Fruit fly (Drosophila melanogaster) whole organism, pupa: ENCODE data around the gene CG45061.

Experiments
- CG10348 ChIP-seq: fragments of 200-800 bp; sonication (Bioruptor generic); IDR thresholded peaks from 2 replicates; pipeline ENCODE4 v1.3.6; 2022; ENCODE audit warnings: missing biosample characterization, missing genetic modification characterization
- CG12605 ChIP-seq: fragments of 200-800 bp; sonication (Bioruptor generic); IDR thresholded peaks from 2 replicates; pipeline ENCODE4 v1.3.6; 2022; ENCODE audit warnings: missing biosample characterization, missing genetic modification characterization
- CG13204 ChIP-seq: fragments of 200-800 bp; sonication (Bioruptor generic); optimal IDR thresholded peaks from 2 replicates; lab custom pipeline; 2018; ENCODE audit warnings: missing biosample characterization, mild to moderate bottlenecking, missing genetic modification characterization, moderate library complexity
- CG14655 ChIP-seq: fragments of 200-800 bp; sonication (Bioruptor generic); optimal IDR thresholded peaks from 3 replicates; lab custom pipeline; 2017; ENCODE audit warnings: mild to moderate bottlenecking, missing biosample characterization, missing genetic modification reagents, missing genetic modification characterization
- CG15710 ChIP-seq: fragments of 200-800 bp; sonication (Bioruptor generic); optimal IDR thresholded peaks from 2 replicates; lab custom pipeline; 2018; ENCODE audit warnings: missing biosample characterization, mild to moderate bottlenecking, missing genetic modification characterization, moderate library complexity
- CG17806 ChIP-seq: fragments of 200-800 bp; sonication (Bioruptor generic); optimal IDR thresholded peaks from 2 replicates; lab custom pipeline; 2018; ENCODE audit warnings: missing biosample characterization, mild to moderate bottlenecking, missing genetic modification characterization, moderate library complexity
- CG32121 ChIP-seq: fragments of 200-800 bp; sonication (Bioruptor generic); IDR thresholded peaks from 2 replicates; pipeline ENCODE4 v1.3.6; 2022; ENCODE audit warnings: missing biosample characterization, missing genetic modification characterization
- CG34367 ChIP-seq: fragments of 200-800 bp; sonication (Bioruptor generic); optimal IDR thresholded peaks from 2 replicates; lab custom pipeline; 2018; ENCODE audit warnings: missing biosample characterization, mild to moderate bottlenecking, missing genetic modification characterization
- CG4496 ChIP-seq: fragments of 200-800 bp; sonication (Bioruptor generic); IDR thresholded peaks from 3 replicates; pipeline ENCODE4 v1.3.6; 2022; ENCODE audit warnings: missing biosample characterization, missing genetic modification characterization
- CG8159 ChIP-seq: fragments of 200-800 bp; sonication (Bioruptor generic); optimal IDR thresholded peaks from 3 replicates; lab custom pipeline; 2018; ENCODE audit warnings: missing biosample characterization, mild to moderate bottlenecking, missing genetic modification characterization, moderate library complexity
- CG8301 ChIP-seq: fragments of 200-800 bp; sonication (Bioruptor generic); optimal IDR thresholded peaks from 2 replicates; lab custom pipeline; 2018; ENCODE audit warnings: missing biosample characterization, mild to moderate bottlenecking, missing genetic modification characterization
- CG9948 ChIP-seq: fragments of 200-800 bp; sonication (Bioruptor generic); optimal IDR thresholded peaks from 2 replicates; lab custom pipeline; 2018; ENCODE audit warnings: missing biosample characterization, mild to moderate bottlenecking, missing genetic modification characterization, moderate library complexity
- D1 ChIP-seq: fragments of 200-800 bp; sonication (Bioruptor generic); optimal IDR thresholded peaks from 2 replicates; lab custom pipeline; 2018; ENCODE audit warnings: missing biosample characterization, mild to moderate bottlenecking, missing genetic modification characterization, moderate library complexity
- EcR ChIP-seq: fragments of 200-800 bp; sonication (Bioruptor generic); optimal IDR thresholded peaks from 3 replicates; lab custom pipeline; 2019; ENCODE audit warnings: missing biosample characterization, missing genetic modification characterization, mild to moderate bottlenecking, moderate library complexity, missing genetic modification reagents
- Ets98B ChIP-seq: fragments of 200-800 bp; sonication (Bioruptor generic); IDR thresholded peaks from 2 replicates; pipeline ENCODE4 v1.3.6; 2022; ENCODE audit warnings: missing biosample characterization, missing genetic modification characterization
- Pif1A ChIP-seq: fragments of 200-800 bp; sonication (Bioruptor generic); optimal IDR thresholded peaks from 3 replicates; lab custom pipeline; 2016; ENCODE audit warnings: missing biosample characterization, missing genetic modification characterization
- Pif1B ChIP-seq: fragments of 200-800 bp; sonication (Bioruptor generic); optimal IDR thresholded peaks from 3 replicates; lab custom pipeline; 2016; ENCODE audit warnings: missing biosample characterization, missing genetic modification characterization
- Snoo ChIP-seq: fragments of 200-800 bp; sonication (Bioruptor generic); optimal IDR thresholded peaks from 3 replicates; lab custom pipeline; 2017; ENCODE audit warnings: missing biosample characterization, mild to moderate bottlenecking, missing genetic modification characterization, inconsistent platforms
- fd96Ca ChIP-seq: fragments of 200-800 bp; sonication (Bioruptor generic); IDR thresholded peaks from 3 replicates; pipeline ENCODE4 v1.3.6; 2022; ENCODE audit warnings: missing biosample characterization, missing genetic modification characterization
- gl ChIP-seq: fragments of 200-800 bp; sonication (Bioruptor generic); optimal IDR thresholded peaks from 2 replicates; lab custom pipeline; 2018; ENCODE audit warnings: missing biosample characterization, mild to moderate bottlenecking, missing genetic modification characterization
- rn ChIP-seq: fragments of 200-800 bp; sonication (Bioruptor generic); IDR thresholded peaks from 2 replicates; pipeline ENCODE4 v1.3.6; 2022; ENCODE audit warnings: missing biosample characterization, missing genetic modification characterization

Gene CG45061

dm6 chrX:9889686-9890085 is 18.2 kb upstream of the CG45061 start:
- no peak for TF ChIP-seq CG8159 (tag; lab: Kevin White, UChicago)
- TF ChIP-seq CG9948 = no peak
- no peak for TF ChIP-seq EcR (GFP tag; lab: Kevin White, UChicago)
- TF ChIP-seq fd96Ca (GFP tag; lab: Robert Waterston, UW) = no peak
- TF ChIP-seq CG13204 (GFP tag; lab: Kevin White, UChicago) = no peak
- no peak for TF ChIP-seq CG8301 (tag; lab: Kevin White, UChicago)
- no peak for TF ChIP-seq CG17806 (tag; lab: Kevin White, UChicago)
- TF ChIP-seq Snoo (tag; lab: Kevin White, UChicago) = no peak
- TF ChIP-seq Ets98B (GFP tag; lab: Robert Waterston, UW) = no peak
- no peak for TF ChIP-seq Pif1A (GFP tag; lab: Kevin White, UChicago)
- no peak for TF ChIP-seq D1 (tag; lab: Kevin White, UChicago)
- TF ChIP-seq CG34367 (tag; lab: Kevin White, UChicago) = no peak
- no peak for TF ChIP-seq CG14655 (GFP tag; lab: Kevin White, UChicago)
- TF ChIP-seq gl = no peak
- TF ChIP-seq Pif1B = no peak

dm6 chrX:9885363-9885762 is 13.9 kb upstream of the CG45061 start:
- no peak for TF ChIP-seq Ets98B (GFP tag; lab: Robert Waterston, UW)
- TF ChIP-seq EcR (GFP tag; lab: Kevin White, UChicago) = peak; percentile 46

dm6 chrX:9884221-9884620 is 12.7 kb upstream of the CG45061 start, which contains the start of gene CG9691:
Gene CG9691, plus strand, starts transcription at chrX:9884442.
- TF ChIP-seq Pif1A (GFP tag; lab: Kevin White, UChicago) (peak; percentile 33), CG34367 (tag; lab: Kevin White, UChicago) (no peak), CG13204 (GFP tag; lab: Kevin White, UChicago) (peak; percentile 63), CG8159 (tag; lab: Kevin White, UChicago) (peak; percentile 18), Snoo (tag; lab: Kevin White, UChicago) (no peak), Pif1B (no peak), fd96Ca (GFP tag; lab: Robert Waterston, UW) (peak; percentile 52; the same call in 1 of the 3 replicates), CG17806 (tag; lab: Kevin White, UChicago) (peak; percentile 23), CG4496 (GFP tag; lab: Robert Waterston, UW) (peak; percentile 68; the same call in 2 of the 3 replicates), CG15710 (tag; lab: Kevin White, UChicago) (peak; percentile 35), CG10348 (no peak), Ets98B (GFP tag; lab: Robert Waterston, UW) (peak; percentile 67), EcR (GFP tag; lab: Kevin White, UChicago) (peak; percentile 58), CG32121 (GFP tag; lab: Robert Waterston, UW) (peak; percentile 56), CG9948 (no peak), D1 (tag; lab: Kevin White, UChicago) (no peak), rn (no peak), CG12605 (GFP tag; lab: Robert Waterston, UW) (no peak), CG14655 (GFP tag; lab: Kevin White, UChicago) (peak; percentile 28), CG8301 (tag; lab: Kevin White, UChicago) (peak; percentile 5), gl (no peak)

dm6 chrX:9882900-9883299 is 11.4 kb upstream of the CG45061 start:
- TF ChIP-seq CG17806 (tag; lab: Kevin White, UChicago) = no peak
- no peak for TF ChIP-seq gl
- TF ChIP-seq rn = no peak

- no peak for TF ChIP-seq CG9948
- no peak for TF ChIP-seq fd96Ca (GFP tag; lab: Robert Waterston, UW)
- TF ChIP-seq EcR (GFP tag; lab: Kevin White, UChicago) = peak; percentile 40
- no peak for TF ChIP-seq Pif1A (GFP tag; lab: Kevin White, UChicago)
- no peak for TF ChIP-seq CG15710 (tag; lab: Kevin White, UChicago)
- no peak for TF ChIP-seq CG17806 (tag; lab: Kevin White, UChicago)
- TF ChIP-seq CG12605 (GFP tag; lab: Robert Waterston, UW) = no peak
- TF ChIP-seq CG14655 (GFP tag; lab: Kevin White, UChicago) = no peak
- no peak for TF ChIP-seq CG34367 (tag; lab: Kevin White, UChicago)
- TF ChIP-seq Ets98B (GFP tag; lab: Robert Waterston, UW) = no peak
- peak; percentile 14 for TF ChIP-seq CG13204 (GFP tag; lab: Kevin White, UChicago)
- TF ChIP-seq, all 21 proteins: peak for 2
These were observed 10.2 kb upstream of the CG45061 start, which contains the start of gene CG9689 for dm6 chrX:9881746-9882145. Gene CG9689, plus strand, starts transcription at chrX:9881953.

dm6 chrX:9879570-9879969 is 8.1 kb upstream of the CG45061 start, which contains the start of gene CG9686:
Gene CG9686, plus strand, starts transcription at chrX:9879870.
- TF ChIP-seq CG10348 = no peak
- TF ChIP-seq Snoo (tag; lab: Kevin White, UChicago) = no peak
- TF ChIP-seq rn = no peak
- no peak for TF ChIP-seq Ets98B (GFP tag; lab: Robert Waterston, UW)
- no peak for TF ChIP-seq D1 (tag; lab: Kevin White, UChicago)
- no peak for TF ChIP-seq CG14655 (GFP tag; lab: Kevin White, UChicago)
- TF ChIP-seq CG8301 (tag; lab: Kevin White, UChicago) = no peak
- no peak for TF ChIP-seq EcR (GFP tag; lab: Kevin White, UChicago)
- TF ChIP-seq fd96Ca (GFP tag; lab: Robert Waterston, UW) = no peak
- TF ChIP-seq Pif1A (GFP tag; lab: Kevin White, UChicago) = no peak
- no peak for TF ChIP-seq CG8159 (tag; lab: Kevin White, UChicago)
- no peak for TF ChIP-seq CG15710 (tag; lab: Kevin White, UChicago)
- TF ChIP-seq CG34367 (tag; lab: Kevin White, UChicago) = no peak
- no peak for TF ChIP-seq CG4496 (GFP tag; lab: Robert Waterston, UW)
- no peak for TF ChIP-seq CG9948
- TF ChIP-seq CG32121 (GFP tag; lab: Robert Waterston, UW) = no peak
